Worm (Caenorhabditis elegans) whole organism, young adult: ENCODE results near the gene C14B1.3.

Experiments used
- C17E4.6 ChIP-seq: fragments of 200-800 bp; sonication (Bioruptor generic); IDR thresholded peaks from 2 replicates; pipeline ENCODE4 v1.3.6; 2022; ENCODE audit warnings: missing genetic modification reagents, missing genetic modification characterization, missing compliant biosample characterization
- F49E8.2 ChIP-seq: sonication (generic microtip); optimal IDR thresholded peaks from 3 replicates; lab custom pipeline; 2017; ENCODE audit warnings: missing genetic modification characterization, mild to moderate bottlenecking, missing compliant biosample characterization, antibody characterized with exemption, moderate library complexity; ENCODE audit not compliant: insufficient read depth
- T07F8.4 ChIP-seq: sonication (generic microtip); optimal IDR thresholded peaks from 2 replicates; lab custom pipeline; 2016; ENCODE audit warnings: mild to moderate bottlenecking, missing genetic modification characterization, moderate library complexity, missing compliant biosample characterization
- Y53F4B.3 ChIP-seq: fragments of 200-800 bp; sonication (Bioruptor generic); IDR thresholded peaks from 2 replicates; pipeline ENCODE4 v1.3.6; 2022; ENCODE audit warnings: missing genetic modification reagents, missing genetic modification characterization, missing compliant biosample characterization
- Y53G8AR.9 ChIP-seq: fragments of 200-800 bp; sonication (Bioruptor generic); conservative IDR thresholded peaks from 2 replicates; pipeline ENCODE4 v1.3.6; 2022; ENCODE audit warnings: missing genetic modification reagents, missing genetic modification characterization, missing compliant biosample characterization
- Y95B8A.8 ChIP-seq: fragments of 200-800 bp; sonication (Bioruptor generic); IDR thresholded peaks from 2 replicates; pipeline ENCODE4 v1.3.6; 2022; ENCODE audit warnings: missing genetic modification reagents, missing genetic modification characterization, missing compliant biosample characterization
- ZK185.1 ChIP-seq: sonication (generic microtip); optimal IDR thresholded peaks from 2 replicates; lab custom pipeline; 2016; ENCODE audit warnings: mild to moderate bottlenecking, missing genetic modification characterization, missing compliant biosample characterization; ENCODE audit not compliant: poor library complexity, severe bottlenecking
- ama-1 ChIP-seq, 3 experiments: fragments of 150-350 bp in 1 of 3; sonication (generic microtip) in 2 of 3; optimal IDR thresholded peaks; 2 replicates each; lab custom pipeline; 2014 to 2018; ENCODE audit warnings: missing biosample characterization in 2 of 3, missing genetic modification characterization in 2 of 3, missing genetic modification reagents in 2 of 3
- attf-3 ChIP-seq: fragments of 200-800 bp; sonication (Bioruptor generic); conservative IDR thresholded peaks from 2 replicates; pipeline ENCODE4 v1.3.6; 2022; ENCODE audit warnings: missing genetic modification reagents, missing genetic modification characterization, missing compliant biosample characterization
- attf-5 ChIP-seq: fragments of 200-800 bp; sonication (Bioruptor generic); optimal IDR thresholded peaks from 2 replicates; lab custom pipeline; 2018; ENCODE audit warnings: mild to moderate bottlenecking, missing genetic modification characterization, missing compliant biosample characterization
- attf-6 ChIP-seq: fragments of 200-800 bp; sonication (Bioruptor generic); IDR thresholded peaks from 2 replicates; pipeline ENCODE4 v1.3.6; 2022; ENCODE audit warnings: missing genetic modification reagents, missing genetic modification characterization, missing compliant biosample characterization
- bed-2 ChIP-seq: fragments of 200-800 bp; sonication (Bioruptor generic); IDR thresholded peaks from 2 replicates; pipeline ENCODE4 v1.3.6; 2022; ENCODE audit warnings: missing genetic modification reagents, missing genetic modification characterization, missing compliant biosample characterization
- ccch-3 ChIP-seq: fragments of 200-800 bp; sonication (Bioruptor generic); optimal IDR thresholded peaks from 2 replicates; lab custom pipeline; 2018; ENCODE audit warnings: mild to moderate bottlenecking, missing genetic modification characterization, missing compliant biosample characterization
- cebp-1 ChIP-seq, 2 experiments: fragments of 200-800 bp in 1 of 2; sonication (Bioruptor generic) in 1 of 2; sonication (generic microtip) in 1 of 2; IDR thresholded peaks in 1 of 2; optimal IDR thresholded peaks in 1 of 2; 2 replicates each; pipeline versions ENCODE4 v1.3.6 to Lab custom; 2017 to 2022; ENCODE audit warnings: missing compliant biosample characterization in 2 of 2, missing genetic modification characterization in 2 of 2, mild to moderate bottlenecking in 1 of 2, missing genetic modification reagents in 1 of 2, moderate library complexity in 1 of 2
- ceh-100 ChIP-seq: fragments of 200-800 bp; sonication (Bioruptor generic); IDR thresholded peaks from 2 replicates; pipeline ENCODE4 v1.3.6; 2022; ENCODE audit warnings: missing genetic modification reagents, missing genetic modification characterization, missing compliant biosample characterization
- die-1 ChIP-seq: sonication (generic microtip); optimal IDR thresholded peaks from 2 replicates; lab custom pipeline; 2016; ENCODE audit warnings: missing genotype, mild to moderate bottlenecking, missing genetic modification characterization, missing compliant biosample characterization
- dpl-1 ChIP-seq: fragments of 150-350 bp; optimal IDR thresholded peaks from 2 replicates; lab custom pipeline; 2014; ENCODE audit warnings: missing biosample characterization, missing genetic modification reagents, missing genetic modification characterization
- efl-1 ChIP-seq: fragments of 150-350 bp; optimal IDR thresholded peaks from 2 replicates; lab custom pipeline; 2014; ENCODE audit warnings: missing biosample characterization, missing genetic modification reagents, missing genetic modification characterization
- him-1 ChIP-seq: sonication (generic microtip); optimal IDR thresholded peaks from 2 replicates; lab custom pipeline; 2016; ENCODE audit warnings: missing genotype, missing genetic modification reagents, missing genetic modification characterization, missing compliant biosample characterization
- hlh-12 ChIP-seq: sonication (generic microtip); optimal IDR thresholded peaks from 2 replicates; lab custom pipeline; 2016; ENCODE audit warnings: missing genetic modification characterization, missing compliant biosample characterization
- hmg-1.2 ChIP-seq: fragments of 200-800 bp; sonication (Bioruptor generic); IDR thresholded peaks from 2 replicates; pipeline ENCODE4 v1.3.6; 2022; ENCODE audit warnings: missing genetic modification reagents, missing genetic modification characterization, missing compliant biosample characterization
- let-607 ChIP-seq, 2 experiments: fragments of 200-800 bp in 1 of 2; sonication (Bioruptor generic) in 1 of 2; sonication (generic microtip) in 1 of 2; optimal IDR thresholded peaks; 2 replicates each; lab custom pipeline; 2016 to 2018; ENCODE audit warnings: mild to moderate bottlenecking in 2 of 2, missing compliant biosample characterization in 2 of 2, missing genetic modification characterization in 2 of 2, moderate library complexity in 2 of 2, missing genotype in 1 of 2
- lin-26 ChIP-seq: fragments of 200-800 bp; sonication (Bioruptor generic); IDR thresholded peaks from 2 replicates; pipeline ENCODE4 v1.3.6; 2022; ENCODE audit warnings: missing genetic modification reagents, missing genetic modification characterization, missing compliant biosample characterization
- lin-35 ChIP-seq, 3 experiments: fragments of 150-350 bp in 2 of 3; sonication (generic microtip) in 1 of 3; optimal IDR thresholded peaks; 2 replicates each; lab custom pipeline; 2014 to 2018; ENCODE audit warnings: missing biosample characterization in 3 of 3, missing genetic modification characterization in 3 of 3, missing genetic modification reagents in 3 of 3
- lin-40 ChIP-seq: sonication (generic microtip); optimal IDR thresholded peaks from 2 replicates; lab custom pipeline; 2016; ENCODE audit warnings: missing genetic modification characterization, mild to moderate bottlenecking, missing compliant biosample characterization, missing genotype, missing genetic modification reagents
- lir-1 ChIP-seq: fragments of 200-800 bp; sonication (Bioruptor generic); conservative IDR thresholded peaks from 2 replicates; pipeline ENCODE4 v1.3.6; 2022; ENCODE audit warnings: missing genetic modification reagents, missing genetic modification characterization, missing compliant biosample characterization
- madf-10 ChIP-seq: sonication (generic microtip); optimal IDR thresholded peaks from 2 replicates; lab custom pipeline; 2016; ENCODE audit warnings: mild to moderate bottlenecking, missing genetic modification characterization, missing compliant biosample characterization
- madf-3 ChIP-seq: fragments of 200-800 bp; sonication (Bioruptor generic); IDR thresholded peaks from 2 replicates; pipeline ENCODE4 v1.3.6; 2022; ENCODE audit warnings: missing genetic modification reagents, missing genetic modification characterization, missing compliant biosample characterization
- madf-8 ChIP-seq: fragments of 200-800 bp; sonication (Bioruptor generic); conservative IDR thresholded peaks from 2 replicates; pipeline ENCODE4 v1.3.6; 2022; ENCODE audit warnings: missing genetic modification reagents, missing genetic modification characterization, missing compliant biosample characterization
- mcd-1 ChIP-seq: fragments of 200-800 bp; sonication (Bioruptor generic); IDR thresholded peaks from 2 replicates; pipeline ENCODE4 v1.3.6; 2022; ENCODE audit warnings: missing genetic modification reagents, missing genetic modification characterization, missing compliant biosample characterization
- nhr-80 ChIP-seq: sonication (generic microtip); optimal IDR thresholded peaks from 2 replicates; lab custom pipeline; 2016; ENCODE audit warnings: missing genetic modification characterization, missing compliant biosample characterization
- nhr-90 ChIP-seq: sonication (generic microtip); optimal IDR thresholded peaks from 2 replicates; lab custom pipeline; 2016; ENCODE audit warnings: missing genotype, mild to moderate bottlenecking, missing genetic modification characterization, missing compliant biosample characterization
- pha-4 ChIP-seq: fragments of 150-350 bp; sonication (generic microtip); optimal IDR thresholded peaks from 2 replicates; lab custom pipeline; 2014; ENCODE audit warnings: missing biosample characterization, missing genetic modification reagents, missing genetic modification characterization
- rpc-1 ChIP-seq, 2 experiments: fragments of 150-350 bp in 1 of 2; sonication (generic microtip) in 1 of 2; optimal IDR thresholded peaks; 2 replicates each; lab custom pipeline; 2014 to 2018; ENCODE audit warnings: missing biosample characterization in 1 of 2, missing genetic modification characterization in 1 of 2, missing genetic modification reagents in 1 of 2, missing genotype in 1 of 2
- snpc-1.3 ChIP-seq: sonication (generic microtip); optimal IDR thresholded peaks from 2 replicates; lab custom pipeline; 2017; ENCODE audit warnings: missing genetic modification characterization, mild to moderate bottlenecking, missing compliant biosample characterization, antibody characterized with exemption, moderate library complexity, missing genotype, missing genetic modification reagents; ENCODE audit not compliant: insufficient read depth
- snpc-3.4 ChIP-seq: sonication (generic microtip); optimal IDR thresholded peaks from 2 replicates; lab custom pipeline; 2017; ENCODE audit warnings: missing genetic modification characterization, mild to moderate bottlenecking, missing compliant biosample characterization, antibody characterized with exemption, moderate library complexity, missing genotype, missing genetic modification reagents
- snpc-4 ChIP-seq, 5 experiments: fragments of 150-350 bp in 1 of 5; sonication (generic microtip) in 4 of 5; optimal IDR thresholded peaks; 2 replicates each; lab custom pipeline; 2014 to 2018; ENCODE audit warnings: missing genetic modification characterization in 5 of 5, missing biosample characterization in 3 of 5, antibody characterized with exemption in 2 of 5, mild to moderate bottlenecking in 2 of 5, missing compliant biosample characterization in 2 of 5, missing genotype in 2 of 5, moderate library complexity in 2 of 5, missing genetic modification reagents in 1 of 5
- zfh-2 ChIP-seq: fragments of 200-800 bp; sonication (Bioruptor generic); conservative IDR thresholded peaks from 2 replicates; pipeline ENCODE4 v1.3.6; 2022; ENCODE audit warnings: missing genetic modification reagents, missing genetic modification characterization, missing compliant biosample characterization
- ztf-28 ChIP-seq: fragments of 200-800 bp; sonication (Bioruptor generic); IDR thresholded peaks from 2 replicates; pipeline ENCODE4 v1.3.6; 2022; ENCODE audit warnings: missing genetic modification reagents, missing genetic modification characterization, missing compliant biosample characterization
- ztf-6 ChIP-seq: fragments of 200-800 bp; sonication (Bioruptor generic); IDR thresholded peaks from 2 replicates; pipeline ENCODE4 v1.3.6; 2022; ENCODE audit warnings: missing genetic modification reagents, missing genetic modification characterization, missing compliant biosample characterization

Gene C14B1.3

DNA sequence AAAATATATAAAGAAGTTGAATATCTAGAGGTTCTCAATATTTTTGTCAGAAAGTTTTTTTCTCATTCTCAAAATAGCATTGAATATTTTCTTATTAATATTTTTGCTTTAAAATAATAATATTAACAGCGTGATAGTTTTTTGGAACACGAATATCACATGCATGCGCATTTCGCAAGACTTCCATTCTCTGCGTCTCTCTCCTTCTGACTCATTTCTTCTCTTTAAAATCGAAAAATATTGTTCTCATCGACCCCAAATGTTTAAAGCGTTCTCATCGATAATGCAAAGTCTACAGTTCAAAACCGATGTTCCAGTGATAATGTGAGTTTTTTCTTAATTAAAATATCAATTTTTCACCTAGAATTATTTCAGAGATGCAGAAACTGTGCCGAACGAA is at the start of gene C14B1.3:
Gene C14B1.3, plus strand, starts transcription at position 168 of the 400 bp plus-strand sequence.
- TF ChIP-seq nhr-90 (tag; lab: Kevin White, UChicago): no peak
- no peak for TF ChIP-seq bed-2 (GFP tag; lab: Robert Waterston, UW)
- peak in 1 of 3 experiments; percentile 13 for TF ChIP-seq lin-35 (GFP tag; optimal IDR thresholded peaks at IDR 0.05; lab: Kevin White, UChicago)
- TF ChIP-seq lin-40: peak; percentile 12
- no peak for TF ChIP-seq rpc-1 (optimal IDR thresholded peaks at IDR 0.05; lab: Kevin White, UChicago)
- no peak for TF ChIP-seq rpc-1 (tag; optimal IDR thresholded peaks at IDR 0.05; lab: Kevin White, UChicago)
- TF ChIP-seq attf-5 (GFP tag; lab: Kevin White, UChicago): peak; percentile 80
- TF ChIP-seq ama-1 (optimal IDR thresholded peaks at IDR 0.05; lab: Kevin White, UChicago): peak; percentile 39
- TF ChIP-seq ama-1 (GFP tag; optimal IDR thresholded peaks at IDR 0.05; lab: Kevin White, UChicago): no peak
- TF ChIP-seq zfh-2 (GFP tag; lab: Robert Waterston, UW): no peak
- TF ChIP-seq hlh-12 (tag; lab: Kevin White, UChicago): no peak
- TF ChIP-seq snpc-4 (GFP tag; optimal IDR thresholded peaks at IDR 0.05; lab: Kevin White, UChicago): no peak
- peak in 2 of 4 experiments; percentile 22 to 34 for TF ChIP-seq snpc-4 (tag; optimal IDR thresholded peaks at IDR 0.05; lab: Kevin White, UChicago)
- no peak for TF ChIP-seq dpl-1 (GFP tag; lab: Kevin White, UChicago)
- TF ChIP-seq pha-4 (tag; lab: Kevin White, UChicago): no peak
- peak; percentile 23 for TF ChIP-seq nhr-80 (tag; lab: Kevin White, UChicago)
- TF ChIP-seq ccch-3: no peak
- no peak for TF ChIP-seq ztf-6 (GFP tag; lab: Robert Waterston, UW)
- no peak for TF ChIP-seq ceh-100 (GFP tag; lab: Robert Waterston, UW)
- TF ChIP-seq F49E8.2 (tag; lab: Kevin White, UChicago): no peak
- TF ChIP-seq snpc-1.3: no peak
- no peak for TF ChIP-seq efl-1 (GFP tag; lab: Kevin White, UChicago)
- no peak for TF ChIP-seq mcd-1 (GFP tag; lab: Robert Waterston, UW)
- TF ChIP-seq cebp-1 (GFP tag; IDR thresholded peaks at IDR 0.05; lab: Robert Waterston, UW): peak; percentile 98
- TF ChIP-seq cebp-1 (tag; optimal IDR thresholded peaks at IDR 0.05; lab: Kevin White, UChicago): peak; percentile 99
- peak in 1 of 2 experiments; percentile 75 for TF ChIP-seq let-607 (tag; optimal IDR thresholded peaks at IDR 0.05; lab: Kevin White, UChicago)
- TF ChIP-seq attf-6 (GFP tag; lab: Robert Waterston, UW): no peak
- no peak for TF ChIP-seq T07F8.4
- no peak for TF ChIP-seq snpc-3.4 (tag; lab: Kevin White, UChicago)
- peak; percentile 28; the same call in 1 of the 2 replicates for TF ChIP-seq hmg-1.2 (GFP tag; lab: Robert Waterston, UW)

- peak; percentile 75 for TF ChIP-seq cebp-1 (GFP tag; IDR thresholded peaks at IDR 0.05; lab: Robert Waterston, UW)
- peak; percentile 97 for TF ChIP-seq cebp-1 (tag; optimal IDR thresholded peaks at IDR 0.05; lab: Kevin White, UChicago)
- TF ChIP-seq madf-10 (tag; lab: Kevin White, UChicago): no peak
Observed at ce11 chrIII:3657479-3657878, 45.9 kb upstream of the C14B1.3 start, which contains the start of gene C46F11.5. Gene C46F11.5 (minus strand): TSS chrIII:3657606.

ce11 chrIII:3664224-3664623 is 39.1 kb upstream of the C14B1.3 start, which contains the start of gene C46F11.4:
Gene C46F11.4 (minus strand): TSS chrIII:3664304.
- TF ChIP-seq madf-8 (GFP tag; lab: Robert Waterston, UW) (no peak), efl-1 (GFP tag; lab: Kevin White, UChicago) (no peak), die-1 (tag; lab: Kevin White, UChicago) (no peak), F49E8.2 (tag; lab: Kevin White, UChicago) (peak; percentile 32), snpc-1.3 (peak; percentile 10), ztf-28 (GFP tag; lab: Robert Waterston, UW) (no peak), mcd-1 (GFP tag; lab: Robert Waterston, UW) (no peak), cebp-1 (GFP tag; IDR thresholded peaks at IDR 0.05; lab: Robert Waterston, UW) (peak; percentile 32; the same call in 1 of the 2 replicates), cebp-1 (tag; optimal IDR thresholded peaks at IDR 0.05; lab: Kevin White, UChicago) (peak; percentile 87), ZK185.1 (peak; percentile 38), lin-35 (GFP tag; optimal IDR thresholded peaks at IDR 0.05; lab: Kevin White, UChicago) (peak in 1 of 3 experiments; percentile 39), Y53F4B.3 (GFP tag; lab: Robert Waterston, UW) (no peak), lir-1 (GFP tag; lab: Robert Waterston, UW) (no peak), rpc-1 (optimal IDR thresholded peaks at IDR 0.05; lab: Kevin White, UChicago) (peak; percentile 46), rpc-1 (tag; optimal IDR thresholded peaks at IDR 0.05; lab: Kevin White, UChicago) (no peak), attf-3 (GFP tag; lab: Robert Waterston, UW) (no peak), C17E4.6 (GFP tag; lab: Robert Waterston, UW) (no peak), Y53G8AR.9 (GFP tag; lab: Robert Waterston, UW) (0 out of 2 replicates have a peak, but pooled peaks have one; percentile 28), him-1 (peak; percentile 66), attf-5 (GFP tag; lab: Kevin White, UChicago) (peak; percentile 26), madf-10 (tag; lab: Kevin White, UChicago) (peak; percentile 6), madf-3 (GFP tag; lab: Robert Waterston, UW) (no peak), lin-26 (GFP tag; lab: Robert Waterston, UW) (no peak), Y95B8A.8 (GFP tag; lab: Robert Waterston, UW) (no peak)
